Worm (Caenorhabditis elegans) whole organism, mixed stage, embryonic: Measurements from ENCODE around the gene C54F6.3.

ENCODE experiments used
- ces-1 ChIP-seq: fragments of 150-350 bp; optimal IDR thresholded peaks from 2 replicates; lab custom pipeline; 2014; ENCODE audit warnings: missing biosample characterization, missing genetic modification reagents, missing genetic modification characterization
- elt-1 ChIP-seq: sonication (generic microtip); optimal IDR thresholded peaks from 2 replicates; lab custom pipeline; 2017; ENCODE audit warnings: missing genetic modification characterization, mild to moderate bottlenecking, missing compliant biosample characterization, antibody characterized with exemption, moderate library complexity, borderline replicate concordance; ENCODE audit not compliant: insufficient read depth
- elt-3 ChIP-seq: fragments of 150-350 bp; optimal IDR thresholded peaks from 2 replicates; lab custom pipeline; 2014; ENCODE audit warnings: missing biosample characterization, missing genetic modification characterization
- lin-13 ChIP-seq: fragments of 150-350 bp; optimal IDR thresholded peaks from 2 replicates; lab custom pipeline; 2014; ENCODE audit warnings: missing biosample characterization, missing genetic modification characterization
- mep-1 ChIP-seq: fragments of 150-350 bp; optimal IDR thresholded peaks from 2 replicates; lab custom pipeline; 2017; ENCODE audit warnings: missing biosample characterization, missing genetic modification reagents, missing genetic modification characterization, inconsistent platforms
- nhr-237 ChIP-seq: fragments of 150-350 bp; optimal IDR thresholded peaks from 2 replicates; lab custom pipeline; 2014; ENCODE audit warnings: missing biosample characterization, missing genetic modification characterization
- pha-4 ChIP-seq: fragments of 150-350 bp; optimal IDR thresholded peaks from 2 replicates; lab custom pipeline; 2018; ENCODE audit warnings: missing biosample characterization, missing genetic modification reagents, missing genetic modification characterization
- snpc-4 ChIP-seq: fragments of 150-350 bp; optimal IDR thresholded peaks from 2 replicates; lab custom pipeline; 2014; ENCODE audit warnings: missing biosample characterization, missing genetic modification characterization
- sptf-1 ChIP-seq: sonication (generic microtip); optimal IDR thresholded peaks from 2 replicates; lab custom pipeline; 2017; ENCODE audit warnings: mild to moderate bottlenecking, missing genetic modification characterization, moderate library complexity, missing compliant biosample characterization
- unc-39 ChIP-seq: fragments of 150-350 bp; optimal IDR thresholded peaks from 2 replicates; lab custom pipeline; 2014; ENCODE audit warnings: missing biosample characterization, missing genetic modification characterization
- unc-62 ChIP-seq: fragments of 150-350 bp; optimal IDR thresholded peaks from 2 replicates; lab custom pipeline; 2014; ENCODE audit warnings: missing biosample characterization, missing genetic modification reagents, missing genetic modification characterization

DNA sequence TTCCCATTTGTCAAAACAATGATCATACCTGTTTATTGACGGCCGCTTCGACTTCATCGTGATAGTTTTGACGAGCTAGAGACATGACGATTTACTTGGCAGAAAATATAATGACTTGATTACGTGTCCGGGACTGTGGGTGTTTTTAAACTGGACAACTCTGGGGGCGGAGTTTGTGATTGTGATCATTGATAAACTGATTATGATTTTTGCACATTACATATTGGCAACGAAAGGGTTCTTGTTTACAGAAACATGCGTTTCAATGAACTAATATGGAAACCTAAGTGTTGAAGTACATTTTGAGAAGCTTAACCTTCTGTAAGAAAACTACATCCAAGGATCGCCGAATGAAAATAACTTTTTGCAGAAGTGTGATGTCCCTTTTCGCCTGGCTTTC is 14.4 kb downstream of the C54F6.3 start, which contains the start of gene ftn-1:
- TF ChIP-seq unc-39 (tag; lab: Kevin White, UChicago) (no peak), elt-3 (tag; lab: Kevin White, UChicago) (no peak), lin-13 (tag; lab: Kevin White, UChicago) (no peak), unc-62 (GFP tag; lab: Kevin White, UChicago) (no peak), mep-1 (tag; lab: Kevin White, UChicago) (no peak), ces-1 (GFP tag; lab: Kevin White, UChicago) (no peak), snpc-4 (tag; lab: Kevin White, UChicago) (no peak), pha-4 (tag; lab: Kevin White, UChicago) (no peak), sptf-1 (tag; lab: Kevin White, UChicago) (no peak), nhr-237 (tag; lab: Kevin White, UChicago) (no peak), elt-1 (tag; lab: Kevin White, UChicago) (no peak)
